Worm (Caenorhabditis elegans) whole organism, young adult: ENCODE results near the gene str-89.

Experiments used
- T07F8.4 ChIP-seq: sonication (generic microtip); optimal IDR thresholded peaks from 2 replicates; lab custom pipeline; 2016; ENCODE audit warnings: mild to moderate bottlenecking, missing genetic modification characterization, moderate library complexity, missing compliant biosample characterization
- Y56A3A.18 ChIP-seq: fragments of 200-800 bp; sonication (Bioruptor generic); IDR thresholded peaks from 2 replicates; pipeline ENCODE4 v1.3.6; 2022; ENCODE audit warnings: missing genetic modification reagents, missing genetic modification characterization, missing compliant biosample characterization
- Y67H2A.10 ChIP-seq: fragments of 200-800 bp; sonication (Bioruptor generic); conservative IDR thresholded peaks from 2 replicates; pipeline ENCODE4 v1.3.6; 2022; ENCODE audit warnings: missing genetic modification reagents, missing genetic modification characterization, missing compliant biosample characterization
- cebp-2 ChIP-seq: fragments of 200-800 bp; sonication (Bioruptor generic); IDR thresholded peaks from 2 replicates; pipeline ENCODE4 v1.3.6; 2022; ENCODE audit warnings: missing genetic modification characterization, missing compliant biosample characterization
- pha-4 ChIP-seq: fragments of 150-350 bp; sonication (generic microtip); optimal IDR thresholded peaks from 2 replicates; lab custom pipeline; 2014; ENCODE audit warnings: missing biosample characterization, missing genetic modification reagents, missing genetic modification characterization
- ztf-3 ChIP-seq: fragments of 200-800 bp; sonication (Bioruptor generic); optimal IDR thresholded peaks from 2 replicates; lab custom pipeline; 2018; ENCODE audit warnings: mild to moderate bottlenecking, missing genetic modification characterization, missing compliant biosample characterization

DNA sequence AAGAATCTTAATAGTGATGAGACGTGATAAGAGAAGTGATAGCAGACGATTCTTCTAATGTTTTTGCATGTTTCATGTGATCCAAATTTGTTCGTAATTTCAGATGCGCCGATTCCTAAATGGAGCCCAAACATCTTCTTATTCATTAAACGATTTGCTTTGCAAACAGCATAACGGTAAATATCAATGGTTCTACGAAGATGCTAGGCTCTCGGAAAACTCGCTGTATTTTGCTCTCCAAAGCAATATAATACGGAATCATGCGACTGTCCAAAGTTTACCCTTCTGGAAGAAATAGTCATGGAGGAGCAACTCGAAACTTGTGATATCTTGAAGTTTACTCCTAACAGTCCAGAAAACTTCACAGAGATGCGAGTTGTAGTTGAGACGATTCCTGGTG is 37.2 kb downstream of the str-89 start, which contains the start of gene W06D12.6:
- TF ChIP-seq T07F8.4 (tag; lab: Kevin White, UChicago) (no peak), Y67H2A.10 (GFP tag; lab: Robert Waterston, UW) (no peak), ztf-3 (GFP tag; lab: Kevin White, UChicago) (no peak), cebp-2 (GFP tag; lab: Robert Waterston, UW) (no peak), pha-4 (tag; lab: Kevin White, UChicago) (no peak), Y56A3A.18 (GFP tag; lab: Robert Waterston, UW) (no peak)
